Worm (Caenorhabditis elegans): ENCODE results near the gene C06A6.2.

The C06A6.2 gene

ce11 chrIV:7850329-7850728 lies 3.9 kb downstream of the C06A6.2 start:
- TF ChIP-seq sea-2 (GFP tag; optimal IDR thresholded peaks at IDR 0.05) (no peak), daf-12 (tag; optimal IDR thresholded peaks at IDR 0.05) (no peak), skn-1 (tag; optimal IDR thresholded peaks at IDR 0.05) (no peak), fkh-2 (tag; optimal IDR thresholded peaks at IDR 0.05) (no peak), hmg-11 (tag; optimal IDR thresholded peaks at IDR 0.05) (no peak), nhr-12 (tag; optimal IDR thresholded peaks at IDR 0.05) (no peak)

- TF ChIP-seq nhr-77 (tag; optimal IDR thresholded peaks at IDR 0.05) (no peak), egl-5 (tag; optimal IDR thresholded peaks at IDR 0.05) (no peak), nhr-43 (tag; optimal IDR thresholded peaks at IDR 0.05; ENCODE audit: poor library complexity, severe bottlenecking) (no peak), ztf-4 (tag; optimal IDR thresholded peaks at IDR 0.05) (no peak), eor-1 (tag; optimal IDR thresholded peaks at IDR 0.05) (no peak), tbx-2 (tag; optimal IDR thresholded peaks at IDR 0.05) (no peak), aly-2 (tag; optimal IDR thresholded peaks at IDR 0.05) (no peak), lin-15B (tag; optimal IDR thresholded peaks at IDR 0.05) (no peak), nhr-25 (tag; optimal IDR thresholded peaks at IDR 0.05) (no peak), sea-2 (GFP tag; optimal IDR thresholded peaks at IDR 0.05) (no peak), fkh-2 (tag; optimal IDR thresholded peaks at IDR 0.05) (no peak), nhr-237 (tag; optimal IDR thresholded peaks at IDR 0.05) (no peak), ztf-11 (tag; optimal IDR thresholded peaks at IDR 0.05) (no peak), egl-27 (tag; optimal IDR thresholded peaks at IDR 0.05) (no peak), nhr-11 (tag; optimal IDR thresholded peaks at IDR 0.05) (no peak), ceh-16 (tag; optimal IDR thresholded peaks at IDR 0.05) (no peak), ceh-82 (tag; optimal IDR thresholded peaks at IDR 0.05) (no peak)
Observed at ce11 chrIV:7851291-7851690, 4.9 kb downstream of the C06A6.2 start.

- TF ChIP-seq nhr-23 (tag; optimal IDR thresholded peaks at IDR 0.05) (no peak), ceh-82 (tag; optimal IDR thresholded peaks at IDR 0.05) (no peak), elt-3 (tag; optimal IDR thresholded peaks at IDR 0.05) (no peak), nhr-43 (tag; optimal IDR thresholded peaks at IDR 0.05; ENCODE audit: poor library complexity, severe bottlenecking) (no peak)
Observed at ce11 chrIV:7868607-7869006, 22.2 kb downstream of the C06A6.2 start, which contains the start of gene flp-10. TSS of gene flp-10 (plus strand) at chrIV:7868907.

- TF ChIP-seq zag-1 (tag; optimal IDR thresholded peaks at IDR 0.05) (no peak), nhr-76 (tag; optimal IDR thresholded peaks at IDR 0.05) (no peak), fkh-10 (GFP tag; optimal IDR thresholded peaks at IDR 0.05) (no peak), mdl-1 (tag; optimal IDR thresholded peaks at IDR 0.05) (no peak), nhr-67 (tag; optimal IDR thresholded peaks at IDR 0.05) (no peak), aly-2 (tag; optimal IDR thresholded peaks at IDR 0.05) (no peak), tbx-2 (tag; optimal IDR thresholded peaks at IDR 0.05) (no peak), nhr-28 (tag; optimal IDR thresholded peaks at IDR 0.05) (no peak), skn-1 (tag; optimal IDR thresholded peaks at IDR 0.05) (no peak), pha-4 (tag; optimal IDR thresholded peaks at IDR 0.05) (no peak), nhr-25 (tag; optimal IDR thresholded peaks at IDR 0.05) (no peak), elt-2 (tag; optimal IDR thresholded peaks at IDR 0.05) (no peak), R02D3.7 (tag; optimal IDR thresholded peaks at IDR 0.05) (no peak)
Observed at ce11 chrIV:7870451-7870850, 24.0 kb downstream of the C06A6.2 start, which contains the start of gene T06C10.3. TSS of gene T06C10.3 (plus strand) at chrIV:7870751.

ce11 chrIV:7877255-7877654 lies 30.8 kb downstream of the C06A6.2 start:
- TF ChIP-seq unc-39 (tag; optimal IDR thresholded peaks at IDR 0.05) (no peak), mdl-1 (tag; optimal IDR thresholded peaks at IDR 0.05) (no peak), nhr-23 (tag; optimal IDR thresholded peaks at IDR 0.05) (no peak), R02D3.7 (tag; optimal IDR thresholded peaks at IDR 0.05) (no peak), ceh-82 (tag; optimal IDR thresholded peaks at IDR 0.05) (no peak), nhr-67 (tag; optimal IDR thresholded peaks at IDR 0.05) (no peak), ceh-28 (tag; optimal IDR thresholded peaks at IDR 0.05) (no peak), jun-1 (tag; optimal IDR thresholded peaks at IDR 0.05) (no peak)
